Fruit fly (Drosophila melanogaster): Measurements from ENCODE around the gene rdgC.
A peak's percentile ranks its signal among the peaks of the same experiment; 100 is the strongest.

rdgC gene

dm6 chr3L:20209092-20209491 lies 38.8 kb upstream of the rdgC start (continued):
- TF ChIP-seq CG11696 (GFP tag; IDR thresholded peaks at IDR 0.05) (no peak), CG8388 (GFP tag; optimal IDR thresholded peaks at IDR 0.05) (no peak), Deaf1 (tag; optimal IDR thresholded peaks at IDR 0.05) (no peak), GATAe (GFP tag; conservative IDR thresholded peaks at IDR 0.05) (peak; percentile 59), caup (GFP tag; optimal IDR thresholded peaks at IDR 0.05; ENCODE audit: severe bottlenecking) (peak; percentile 37), Vsx1 (GFP tag; optimal IDR thresholded peaks at IDR 0.05) (no peak), HLH54F (GFP tag; optimal IDR thresholded peaks at IDR 0.05) (no peak), dmrt11E (tag; optimal IDR thresholded peaks at IDR 0.05) (no peak), Gsc (GFP tag; IDR thresholded peaks at IDR 0.05) (no peak), CG11695 (GFP tag; IDR thresholded peaks at IDR 0.05) (no peak), salm (tag; optimal IDR thresholded peaks at IDR 0.05) (peak; percentile 34), gro (GFP tag; optimal IDR thresholded peaks at IDR 0.05) (peak; percentile 74), lab (GFP tag; optimal IDR thresholded peaks at IDR 0.05) (no peak), sug (tag; optimal IDR thresholded peaks at IDR 0.05) (peak; percentile 90), Lim3 (GFP tag; IDR thresholded peaks at IDR 0.05) (peak; percentile 70; the same call in 1 of the 2 replicates), mirr (GFP tag; optimal IDR thresholded peaks at IDR 0.05) (peak; percentile 98), Ada2b (GFP tag; IDR thresholded peaks at IDR 0.05) (no peak), esg (GFP tag; conservative IDR thresholded peaks at IDR 0.05) (no peak), crp (GFP tag; optimal IDR thresholded peaks at IDR 0.05) (no peak), Meics (GFP tag; optimal IDR thresholded peaks at IDR 0.05) (no peak), CG1024 (GFP tag; IDR thresholded peaks at IDR 0.05) (no peak), Dfd (GFP tag; optimal IDR thresholded peaks at IDR 0.05) (no peak), BtbVII (GFP tag; optimal IDR thresholded peaks at IDR 0.05) (peak; percentile 23), CG10321 (GFP tag; IDR thresholded peaks at IDR 0.05) (no peak), gfzf (GFP tag; optimal IDR thresholded peaks at IDR 0.05) (no peak), CG12104 (GFP tag; optimal IDR thresholded peaks at IDR 0.05) (no peak), cwo (GFP tag; optimal IDR thresholded peaks at IDR 0.05) (peak; percentile 99), CG18599 (GFP tag; optimal IDR thresholded peaks at IDR 0.05) (peak; percentile 24), MBD-R2 (GFP tag; IDR thresholded peaks at IDR 0.05) (no peak), CG6175 (GFP tag; IDR thresholded peaks at IDR 0.05) (no peak), CG34376 (GFP tag; optimal IDR thresholded peaks at IDR 0.05) (peak; percentile 90), Sox100B (GFP tag; optimal IDR thresholded peaks at IDR 0.05) (no peak), Nf-YA (GFP tag; IDR thresholded peaks at IDR 0.05) (no peak), CG15696 (tag; optimal IDR thresholded peaks at IDR 0.05) (no peak), exex (tag; optimal IDR thresholded peaks at IDR 0.05) (peak; percentile 100), CG11247 (GFP tag; IDR thresholded peaks at IDR 0.05) (no peak), CG17385 (GFP tag; optimal IDR thresholded peaks at IDR 0.05) (no peak), CG13775 (GFP tag; optimal IDR thresholded peaks at IDR 0.05) (no peak), CG4328 (GFP tag; optimal IDR thresholded peaks at IDR 0.05) (no peak), Fer1 (GFP tag; optimal IDR thresholded peaks at IDR 0.05) (peak; percentile 3)

- TF ChIP-seq NfI (GFP tag; optimal IDR thresholded peaks at IDR 0.05) (no peak), nmo (GFP tag; optimal IDR thresholded peaks at IDR 0.05) (no peak), sd (tag; optimal IDR thresholded peaks at IDR 0.05) (peak; percentile 24), CG1024 (GFP tag; IDR thresholded peaks at IDR 0.05) (no peak), Abd-B (GFP tag; optimal IDR thresholded peaks at IDR 0.05) (no peak), sug (tag; optimal IDR thresholded peaks at IDR 0.05) (peak; percentile 20), Taf1 (GFP tag; IDR thresholded peaks at IDR 0.05) (no peak), Nf-YC (tag; optimal IDR thresholded peaks at IDR 0.05) (no peak), CG2199 (GFP tag; IDR thresholded peaks at IDR 0.05) (no peak), twi (tag; optimal IDR thresholded peaks at IDR 0.05) (no peak), cad (GFP tag; optimal IDR thresholded peaks at IDR 0.05) (no peak), pros (GFP tag; optimal IDR thresholded peaks at IDR 0.05) (no peak), BtbVII (GFP tag; optimal IDR thresholded peaks at IDR 0.05) (no peak), Side (GFP tag; optimal IDR thresholded peaks at IDR 0.05) (no peak), exex (tag; optimal IDR thresholded peaks at IDR 0.05) (peak; percentile 72), CG9727 (GFP tag; optimal IDR thresholded peaks at IDR 0.05) (no peak), CG17568 (GFP tag; optimal IDR thresholded peaks at IDR 0.05) (no peak)
These were observed 38.0 kb upstream of the rdgC start for dm6 chr3L:20209896-20210295.

Data from whole organism, embryonic.